Worm (Caenorhabditis elegans) whole organism, young adult: ENCODE measurements around the gene R155.5.

Experiments used
- B0035.1 ChIP-seq: sonication (generic microtip); optimal IDR thresholded peaks from 2 replicates; lab custom pipeline; 2016; ENCODE audit warnings: missing genetic modification characterization, mild to moderate bottlenecking, missing compliant biosample characterization, missing genotype, missing genetic modification reagents
- B0261.1 ChIP-seq: sonication (generic microtip); optimal IDR thresholded peaks from 2 replicates; lab custom pipeline; 2016; ENCODE audit warnings: mild to moderate bottlenecking, missing genetic modification characterization, moderate library complexity, missing compliant biosample characterization
- B0336.3 ChIP-seq: fragments of 200-800 bp; sonication (Bioruptor generic); IDR thresholded peaks from 2 replicates; pipeline ENCODE4 v1.3.6; 2022; ENCODE audit warnings: missing genetic modification characterization, missing compliant biosample characterization
- C06A6.2 ChIP-seq: fragments of 200-800 bp; sonication (Bioruptor generic); conservative IDR thresholded peaks from 2 replicates; pipeline ENCODE4 v1.3.6; 2022; ENCODE audit warnings: missing genetic modification characterization, missing compliant biosample characterization
- F23B12.7 ChIP-seq: sonication (generic microtip); optimal IDR thresholded peaks from 2 replicates; lab custom pipeline; 2017; ENCODE audit warnings: missing genetic modification characterization, mild to moderate bottlenecking, missing compliant biosample characterization, antibody characterized with exemption, moderate library complexity; ENCODE audit not compliant: insufficient read depth
- F37B4.10 ChIP-seq: fragments of 200-800 bp; sonication (Bioruptor generic); IDR thresholded peaks from 2 replicates; pipeline ENCODE4 v1.3.6; 2022; ENCODE audit warnings: missing genetic modification characterization, missing compliant biosample characterization
- K12H6.12 ChIP-seq: fragments of 200-800 bp; sonication (Bioruptor generic); optimal IDR thresholded peaks from 2 replicates; lab custom pipeline; 2018; ENCODE audit warnings: mild to moderate bottlenecking, missing genetic modification characterization, missing compliant biosample characterization
- T26A5.8 ChIP-seq: sonication (generic microtip); optimal IDR thresholded peaks from 2 replicates; lab custom pipeline; 2016; ENCODE audit warnings: missing genetic modification characterization, missing compliant biosample characterization
- Y95B8A.8 ChIP-seq: fragments of 200-800 bp; sonication (Bioruptor generic); IDR thresholded peaks from 2 replicates; pipeline ENCODE4 v1.3.6; 2022; ENCODE audit warnings: missing genetic modification reagents, missing genetic modification characterization, missing compliant biosample characterization
- aptf-3 ChIP-seq: fragments of 200-800 bp; sonication (Bioruptor generic); IDR thresholded peaks from 2 replicates; pipeline ENCODE4 v1.3.6; 2022; ENCODE audit warnings: missing genetic modification characterization, missing compliant biosample characterization
- atf-7 ChIP-seq: sonication (generic microtip); optimal IDR thresholded peaks from 2 replicates; lab custom pipeline; 2017; ENCODE audit warnings: mild to moderate bottlenecking, missing genetic modification characterization, missing compliant biosample characterization
- athp-1 ChIP-seq: sonication (generic microtip); optimal IDR thresholded peaks from 2 replicates; lab custom pipeline; 2017; ENCODE audit warnings: mild to moderate bottlenecking, missing genetic modification characterization, missing compliant biosample characterization
- attf-5 ChIP-seq: fragments of 200-800 bp; sonication (Bioruptor generic); optimal IDR thresholded peaks from 2 replicates; lab custom pipeline; 2018; ENCODE audit warnings: mild to moderate bottlenecking, missing genetic modification characterization, missing compliant biosample characterization
- bed-2 ChIP-seq: fragments of 200-800 bp; sonication (Bioruptor generic); IDR thresholded peaks from 2 replicates; pipeline ENCODE4 v1.3.6; 2022; ENCODE audit warnings: missing genetic modification reagents, missing genetic modification characterization, missing compliant biosample characterization
- ceh-27 ChIP-seq: fragments of 200-800 bp; sonication (Bioruptor generic); optimal IDR thresholded peaks from 2 replicates; lab custom pipeline; 2018; ENCODE audit warnings: mild to moderate bottlenecking, missing genetic modification characterization, moderate library complexity, missing compliant biosample characterization
- ceh-91 ChIP-seq: fragments of 200-800 bp; sonication (Bioruptor generic); IDR thresholded peaks from 2 replicates; pipeline ENCODE4 v1.3.6; 2022; ENCODE audit warnings: missing genetic modification reagents, missing genetic modification characterization, missing compliant biosample characterization
- die-1 ChIP-seq: sonication (generic microtip); optimal IDR thresholded peaks from 2 replicates; lab custom pipeline; 2016; ENCODE audit warnings: missing genotype, mild to moderate bottlenecking, missing genetic modification characterization, missing compliant biosample characterization
- dox-1 ChIP-seq: fragments of 200-800 bp; sonication (Bioruptor generic); IDR thresholded peaks from 2 replicates; pipeline ENCODE4 v1.3.6; 2022; ENCODE audit warnings: missing genetic modification reagents, missing genetic modification characterization, missing compliant biosample characterization
- egl-44 ChIP-seq: fragments of 200-800 bp; sonication (Bioruptor generic); IDR thresholded peaks from 2 replicates; pipeline ENCODE4 v1.3.6; 2022; ENCODE audit warnings: missing genetic modification reagents, missing genetic modification characterization, missing compliant biosample characterization
- ekl-4 ChIP-seq: fragments of 200-800 bp; sonication (Bioruptor generic); IDR thresholded peaks from 2 replicates; pipeline ENCODE4 v1.3.6; 2022; ENCODE audit warnings: missing genetic modification reagents, missing genetic modification characterization, missing compliant biosample characterization
- ets-4 ChIP-seq: fragments of 200-800 bp; sonication (Bioruptor generic); optimal IDR thresholded peaks from 2 replicates; lab custom pipeline; 2018; ENCODE audit warnings: mild to moderate bottlenecking, missing genetic modification characterization, missing compliant biosample characterization
- fkh-3 ChIP-seq: sonication (generic microtip); optimal IDR thresholded peaks from 2 replicates; lab custom pipeline; 2016; ENCODE audit warnings: mild to moderate bottlenecking, missing genetic modification characterization, missing compliant biosample characterization
- gei-17 ChIP-seq: fragments of 200-800 bp; sonication (Bioruptor generic); optimal IDR thresholded peaks from 2 replicates; lab custom pipeline; 2018; ENCODE audit warnings: mild to moderate bottlenecking, missing genetic modification characterization, missing compliant biosample characterization
- him-1 ChIP-seq: sonication (generic microtip); optimal IDR thresholded peaks from 2 replicates; lab custom pipeline; 2016; ENCODE audit warnings: missing genotype, missing genetic modification reagents, missing genetic modification characterization, missing compliant biosample characterization
- hlh-12 ChIP-seq: sonication (generic microtip); optimal IDR thresholded peaks from 2 replicates; lab custom pipeline; 2016; ENCODE audit warnings: missing genetic modification characterization, missing compliant biosample characterization
- hlh-26 ChIP-seq: fragments of 200-800 bp; sonication (Bioruptor generic); conservative IDR thresholded peaks from 2 replicates; pipeline ENCODE4 v1.3.6; 2022; ENCODE audit warnings: missing genetic modification reagents, missing genetic modification characterization, missing compliant biosample characterization
- hmg-1.2 ChIP-seq: fragments of 200-800 bp; sonication (Bioruptor generic); IDR thresholded peaks from 2 replicates; pipeline ENCODE4 v1.3.6; 2022; ENCODE audit warnings: missing genetic modification reagents, missing genetic modification characterization, missing compliant biosample characterization
- hmg-20 ChIP-seq: fragments of 200-800 bp; sonication (Bioruptor generic); IDR thresholded peaks from 2 replicates; pipeline ENCODE4 v1.3.6; 2022; ENCODE audit warnings: missing genetic modification reagents, missing genetic modification characterization, missing compliant biosample characterization
- lag-1 ChIP-seq: fragments of 200-800 bp; sonication (Bioruptor generic); IDR thresholded peaks from 2 replicates; pipeline ENCODE4 v1.3.6; 2022; ENCODE audit warnings: missing genetic modification reagents, missing genetic modification characterization, missing compliant biosample characterization
- lin-26 ChIP-seq: fragments of 200-800 bp; sonication (Bioruptor generic); IDR thresholded peaks from 2 replicates; pipeline ENCODE4 v1.3.6; 2022; ENCODE audit warnings: missing genetic modification reagents, missing genetic modification characterization, missing compliant biosample characterization
- lin-54 ChIP-seq: fragments of 200-800 bp; sonication (Bioruptor generic); optimal IDR thresholded peaks from 2 replicates; lab custom pipeline; 2018; ENCODE audit warnings: mild to moderate bottlenecking, missing genetic modification characterization, missing compliant biosample characterization
- madf-3 ChIP-seq: fragments of 200-800 bp; sonication (Bioruptor generic); IDR thresholded peaks from 2 replicates; pipeline ENCODE4 v1.3.6; 2022; ENCODE audit warnings: missing genetic modification reagents, missing genetic modification characterization, missing compliant biosample characterization
- nfyb-1 ChIP-seq: fragments of 200-800 bp; sonication (Bioruptor generic); IDR thresholded peaks from 2 replicates; pipeline ENCODE4 v1.3.6; 2022; ENCODE audit warnings: missing genetic modification reagents, missing genetic modification characterization, missing compliant biosample characterization
- nhr-179 ChIP-seq: sonication (generic microtip); optimal IDR thresholded peaks from 2 replicates; lab custom pipeline; 2016; ENCODE audit warnings: mild to moderate bottlenecking, missing genetic modification characterization, missing compliant biosample characterization
- nhr-80 ChIP-seq: sonication (generic microtip); optimal IDR thresholded peaks from 2 replicates; lab custom pipeline; 2016; ENCODE audit warnings: missing genetic modification characterization, missing compliant biosample characterization
- pbrm-1 ChIP-seq: fragments of 200-800 bp; sonication (Bioruptor generic); IDR thresholded peaks from 2 replicates; pipeline ENCODE4 v1.3.6; 2022; ENCODE audit warnings: missing genetic modification reagents, missing genetic modification characterization, missing compliant biosample characterization
- pha-4 ChIP-seq: fragments of 150-350 bp; sonication (generic microtip); optimal IDR thresholded peaks from 2 replicates; lab custom pipeline; 2014; ENCODE audit warnings: missing biosample characterization, missing genetic modification reagents, missing genetic modification characterization
- repo-1 ChIP-seq: sonication (generic microtip); optimal IDR thresholded peaks from 2 replicates; lab custom pipeline; 2017; ENCODE audit warnings: mild to moderate bottlenecking, missing genetic modification characterization, missing compliant biosample characterization
- snpc-1.3 ChIP-seq: sonication (generic microtip); optimal IDR thresholded peaks from 2 replicates; lab custom pipeline; 2017; ENCODE audit warnings: missing genetic modification characterization, mild to moderate bottlenecking, missing compliant biosample characterization, antibody characterized with exemption, moderate library complexity, missing genotype, missing genetic modification reagents; ENCODE audit not compliant: insufficient read depth
- snpc-4 ChIP-seq, 5 experiments: fragments of 150-350 bp in 1 of 5; sonication (generic microtip) in 4 of 5; optimal IDR thresholded peaks; 2 replicates each; lab custom pipeline; 2014 to 2018; ENCODE audit warnings: missing genetic modification characterization in 5 of 5, missing biosample characterization in 3 of 5, antibody characterized with exemption in 2 of 5, mild to moderate bottlenecking in 2 of 5, missing compliant biosample characterization in 2 of 5, missing genotype in 2 of 5, moderate library complexity in 2 of 5, missing genetic modification reagents in 1 of 5
- tbp1 ChIP-seq: fragments of 200-800 bp; sonication (Bioruptor generic); optimal IDR thresholded peaks from 2 replicates; lab custom pipeline; 2018; ENCODE audit warnings: mild to moderate bottlenecking, missing genetic modification characterization, missing compliant biosample characterization
- tbx-9 ChIP-seq: sonication (generic microtip); optimal IDR thresholded peaks from 2 replicates; lab custom pipeline; 2016; ENCODE audit warnings: borderline replicate concordance, missing genetic modification characterization, inconsistent platforms, missing compliant biosample characterization
- tlf-1 ChIP-seq: fragments of 200-800 bp; sonication (Bioruptor generic); optimal IDR thresholded peaks from 2 replicates; lab custom pipeline; 2018; ENCODE audit warnings: mild to moderate bottlenecking, missing genetic modification characterization, missing compliant biosample characterization
- xnd-1 ChIP-seq: sonication (generic microtip); optimal IDR thresholded peaks from 2 replicates; lab custom pipeline; 2016; ENCODE audit warnings: missing genotype, missing genetic modification reagents, missing genetic modification characterization, missing compliant biosample characterization
- zfh-2 ChIP-seq: fragments of 200-800 bp; sonication (Bioruptor generic); conservative IDR thresholded peaks from 2 replicates; pipeline ENCODE4 v1.3.6; 2022; ENCODE audit warnings: missing genetic modification reagents, missing genetic modification characterization, missing compliant biosample characterization
- zim-3 ChIP-seq: sonication (generic microtip); optimal IDR thresholded peaks from 2 replicates; lab custom pipeline; 2017; ENCODE audit warnings: mild to moderate bottlenecking, missing genetic modification characterization, moderate library complexity, missing compliant biosample characterization
- ztf-18 ChIP-seq: sonication (generic microtip); optimal IDR thresholded peaks from 2 replicates; lab custom pipeline; 2016; ENCODE audit warnings: missing genotype, mild to moderate bottlenecking, missing genetic modification characterization, missing compliant biosample characterization
- ztf-22 ChIP-seq: fragments of 200-800 bp; sonication (Bioruptor generic); optimal IDR thresholded peaks from 2 replicates; lab custom pipeline; 2018; ENCODE audit warnings: mild to moderate bottlenecking, missing genetic modification characterization, moderate library complexity, missing compliant biosample characterization
- ztf-3 ChIP-seq: fragments of 200-800 bp; sonication (Bioruptor generic); optimal IDR thresholded peaks from 2 replicates; lab custom pipeline; 2018; ENCODE audit warnings: mild to moderate bottlenecking, missing genetic modification characterization, missing compliant biosample characterization

The R155.5 gene

DNA sequence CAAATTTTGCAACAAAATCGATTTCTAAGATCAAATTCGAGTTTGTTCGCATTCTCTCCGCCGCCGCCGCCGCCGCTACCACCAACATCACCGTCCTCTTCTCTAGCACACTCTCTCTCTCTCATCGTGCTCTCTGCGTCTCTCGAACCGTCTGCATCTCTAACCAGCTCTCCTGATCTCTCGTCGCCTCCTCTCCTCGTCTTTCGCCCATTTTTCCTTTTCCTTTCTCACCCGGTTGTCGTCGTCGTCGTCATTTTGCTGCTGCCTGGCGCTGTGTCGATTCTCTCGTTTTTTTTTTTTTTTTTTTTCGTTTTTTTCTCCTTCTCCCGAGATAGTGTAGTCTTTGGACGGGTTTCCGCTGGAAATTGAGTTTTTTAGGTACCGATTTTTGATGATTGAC is 43.9 kb downstream of the R155.5 start (continued):
- TF ChIP-seq athp-1 (tag; lab: Kevin White, UChicago) (peak; percentile 30), gei-17 (GFP tag; lab: Kevin White, UChicago) (peak; percentile 61), nhr-179 (tag; lab: Kevin White, UChicago) (no peak), ztf-3 (GFP tag; lab: Kevin White, UChicago) (peak; percentile 72), snpc-4 (GFP tag; optimal IDR thresholded peaks at IDR 0.05; lab: Kevin White, UChicago) (no peak), snpc-4 (tag; optimal IDR thresholded peaks at IDR 0.05; lab: Kevin White, UChicago) (peak in 2 of 4 experiments; percentile 54 to 58), ekl-4 (GFP tag; lab: Robert Waterston, UW) (peak; percentile 54; the same call in 1 of the 2 replicates), ceh-91 (GFP tag; lab: Robert Waterston, UW) (no peak), B0035.1 (peak; percentile 60), lin-26 (GFP tag; lab: Robert Waterston, UW) (peak; percentile 82), lin-54 (peak; percentile 41), aptf-3 (GFP tag; lab: Robert Waterston, UW) (no peak), nfyb-1 (GFP tag; lab: Robert Waterston, UW) (peak; percentile 87), C06A6.2 (peak; percentile 91), hlh-12 (tag; lab: Kevin White, UChicago) (no peak), dox-1 (GFP tag; lab: Robert Waterston, UW) (peak; percentile 69), zfh-2 (GFP tag; lab: Robert Waterston, UW) (peak; percentile 98), T26A5.8 (tag; lab: Kevin White, UChicago) (no peak), hmg-1.2 (peak; percentile 94), repo-1 (no peak), snpc-1.3 (tag; lab: Kevin White, UChicago) (no peak), egl-44 (GFP tag; lab: Robert Waterston, UW) (no peak), ztf-18 (tag; lab: Kevin White, UChicago) (no peak), lag-1 (GFP tag; lab: Robert Waterston, UW) (peak; percentile 81; the same call in 1 of the 2 replicates), ztf-22 (GFP tag; lab: Kevin White, UChicago) (peak; percentile 89), B0261.1 (no peak), Y95B8A.8 (GFP tag; lab: Robert Waterston, UW) (peak; percentile 50; the same call in 1 of the 2 replicates), hmg-20 (GFP tag; lab: Robert Waterston, UW) (no peak), die-1 (tag; lab: Kevin White, UChicago) (peak; percentile 64), bed-2 (GFP tag; lab: Robert Waterston, UW) (no peak), pha-4 (tag; lab: Kevin White, UChicago) (peak; percentile 79), tbp1 (GFP tag; lab: Kevin White, UChicago) (peak; percentile 51), zim-3 (tag; lab: Kevin White, UChicago) (no peak), tbx-9 (tag; lab: Kevin White, UChicago) (no peak), F23B12.7 (tag; lab: Kevin White, UChicago) (no peak), B0336.3 (peak; percentile 74), pbrm-1 (peak; percentile 68), K12H6.12 (tag; lab: Kevin White, UChicago) (peak; percentile 49), ets-4 (no peak), hlh-26 (GFP tag; lab: Robert Waterston, UW) (no peak), nhr-80 (tag; lab: Kevin White, UChicago) (peak; percentile 88), atf-7 (tag; lab: Kevin White, UChicago) (peak; percentile 86), tlf-1 (GFP tag; lab: Kevin White, UChicago) (peak; percentile 49), him-1 (tag; lab: Kevin White, UChicago) (no peak), madf-3 (GFP tag; lab: Robert Waterston, UW) (no peak), xnd-1 (tag; lab: Kevin White, UChicago) (no peak), attf-5 (peak; percentile 66), ceh-27 (GFP tag; lab: Kevin White, UChicago) (peak; percentile 69), fkh-3 (tag; lab: Kevin White, UChicago) (no peak), F37B4.10 (no peak)
